Fruit fly (Drosophila melanogaster) whole organism, prepupa: ENCODE measurements around the gene Set1.

Source experiments
- CG10631 ChIP-seq: fragments of 200-800 bp; sonication (Bioruptor generic); optimal IDR thresholded peaks from 2 replicates; lab custom pipeline; 2016; ENCODE audit warnings: missing biosample characterization, missing genetic modification characterization
- CG11762 ChIP-seq: fragments of 200-800 bp; sonication (Bioruptor generic); optimal IDR thresholded peaks from 3 replicates; lab custom pipeline; 2016; ENCODE audit warnings: missing biosample characterization, missing genetic modification characterization; ENCODE audit not compliant: insufficient read depth
- CG32006 ChIP-seq: fragments of 200-800 bp; sonication (Bioruptor generic); optimal IDR thresholded peaks from 3 replicates; lab custom pipeline; 2017; ENCODE audit warnings: missing biosample characterization, mild to moderate bottlenecking, missing genetic modification characterization
- CG6163 ChIP-seq: fragments of 200-800 bp; sonication (Bioruptor generic); IDR thresholded peaks from 3 replicates; pipeline ENCODE4 v1.3.6; 2022; ENCODE audit warnings: missing biosample characterization, missing genetic modification characterization
- CG6276 ChIP-seq: fragments of 200-800 bp; sonication (Bioruptor generic); optimal IDR thresholded peaks from 2 replicates; lab custom pipeline; 2017; ENCODE audit warnings: missing biosample characterization, mild to moderate bottlenecking, missing genetic modification characterization
- CG6792 ChIP-seq: fragments of 200-800 bp; sonication (Bioruptor generic); optimal IDR thresholded peaks from 3 replicates; lab custom pipeline; 2016; ENCODE audit warnings: missing biosample characterization, missing genetic modification characterization
- CG9139 ChIP-seq: fragments of 200-800 bp; sonication (Bioruptor generic); optimal IDR thresholded peaks from 3 replicates; lab custom pipeline; 2017; ENCODE audit warnings: missing biosample characterization, mild to moderate bottlenecking, missing genetic modification characterization
- Ets21C ChIP-seq: fragments of 200-800 bp; sonication (Bioruptor generic); optimal IDR thresholded peaks from 3 replicates; lab custom pipeline; 2016; ENCODE audit warnings: missing biosample characterization, missing genetic modification characterization
- Ets96B ChIP-seq: fragments of 200-800 bp; optimal IDR thresholded peaks from 2 replicates; lab custom pipeline; 2019; ENCODE audit warnings: missing biosample characterization, mild to moderate bottlenecking, missing genetic modification characterization, moderate library complexity
- Hr39 ChIP-seq: fragments of 200-800 bp; sonication (Bioruptor generic); optimal IDR thresholded peaks from 2 replicates; lab custom pipeline; 2016; ENCODE audit warnings: missing biosample characterization, missing genetic modification characterization
- Hr4 ChIP-seq: fragments of 200-800 bp; sonication (Bioruptor generic); optimal IDR thresholded peaks from 3 replicates; lab custom pipeline; 2016; ENCODE audit warnings: missing biosample characterization, missing genetic modification characterization
- Met ChIP-seq: fragments of 200-800 bp; sonication (Bioruptor generic); optimal IDR thresholded peaks from 3 replicates; lab custom pipeline; 2016; ENCODE audit warnings: missing biosample characterization, missing genetic modification characterization
- OdsH ChIP-seq: fragments of 200-800 bp; sonication (Bioruptor generic); optimal IDR thresholded peaks from 3 replicates; lab custom pipeline; 2016; ENCODE audit warnings: missing biosample characterization, missing genetic modification characterization
- Smox ChIP-seq: fragments of 200-800 bp; sonication (Bioruptor generic); optimal IDR thresholded peaks from 3 replicates; lab custom pipeline; 2016; ENCODE audit warnings: missing biosample characterization, missing genetic modification characterization
- Sox14 ChIP-seq: fragments of 200-800 bp; sonication (Bioruptor generic); optimal IDR thresholded peaks from 3 replicates; lab custom pipeline; 2016; ENCODE audit warnings: missing biosample characterization, missing genetic modification characterization
- acj6 ChIP-seq: fragments of 200-800 bp; sonication (Bioruptor generic); optimal IDR thresholded peaks from 3 replicates; lab custom pipeline; 2016; ENCODE audit warnings: missing biosample characterization, missing genetic modification characterization
- dac ChIP-seq: fragments of 200-800 bp; sonication (Bioruptor generic); optimal IDR thresholded peaks from 2 replicates; lab custom pipeline; 2017; ENCODE audit warnings: missing biosample characterization, mild to moderate bottlenecking, missing genetic modification characterization
- eg ChIP-seq: fragments of 200-800 bp; sonication (Bioruptor generic); IDR thresholded peaks from 3 replicates; pipeline ENCODE4 v1.3.6; 2022; ENCODE audit warnings: missing biosample characterization, missing genetic modification characterization
- lz ChIP-seq: fragments of 200-800 bp; sonication (Bioruptor generic); optimal IDR thresholded peaks from 3 replicates; lab custom pipeline; 2016; ENCODE audit warnings: missing biosample characterization, missing genetic modification characterization
- net ChIP-seq: fragments of 200-800 bp; sonication (Bioruptor generic); optimal IDR thresholded peaks from 3 replicates; lab custom pipeline; 2016; ENCODE audit warnings: missing biosample characterization, missing genetic modification characterization
- salr ChIP-seq, 2 experiments: fragments of 200-800 bp; sonication (Bioruptor generic); optimal IDR thresholded peaks; 3 replicates each; lab custom pipeline; 2016 to 2018; ENCODE audit warnings: missing biosample characterization in 2 of 2, missing genetic modification characterization in 2 of 2, mild to moderate bottlenecking in 1 of 2
- spab ChIP-seq: fragments of 200-800 bp; sonication (Bioruptor generic); optimal IDR thresholded peaks from 2 replicates; lab custom pipeline; 2017; ENCODE audit warnings: missing biosample characterization, mild to moderate bottlenecking, missing genetic modification characterization, missing genetic modification reagents

Set1 gene

dm6 chr3L:25120499-25121101 lies 13.2 kb downstream of the Set1 start, which contains the start of gene UQCR-11 (continued):
- TF ChIP-seq CG6276 (GFP tag; lab: Kevin White, UChicago) (no peak), acj6 (GFP tag; lab: Kevin White, UChicago) (no peak), Sox14 (no peak)
- TF ChIP-seq, all 60 proteins: peak for 8

dm6 chr3L:25121183-25121860 lies 13.9 kb downstream of the Set1 start:
- no peak for TF ChIP-seq eg
- no peak for TF ChIP-seq Hr4 (GFP tag; lab: Kevin White, UChicago)
- TF ChIP-seq spab (GFP tag; lab: Kevin White, UChicago), result no peak
- no peak for TF ChIP-seq Met (GFP tag; lab: Kevin White, UChicago)
- TF ChIP-seq CG9139 (GFP tag; lab: Kevin White, UChicago), result no peak
- no peak for TF ChIP-seq Ets21C (GFP tag; lab: Kevin White, UChicago)
- no peak for TF ChIP-seq CG6163 (GFP tag; lab: Robert Waterston, UW)
- no peak for TF ChIP-seq Hr39 (GFP tag; lab: Kevin White, UChicago)
- no peak for TF ChIP-seq CG6792 (GFP tag; lab: Kevin White, UChicago)
- no peak for TF ChIP-seq dac (GFP tag; lab: Kevin White, UChicago)
- TF ChIP-seq Smox (GFP tag; lab: Kevin White, UChicago), result no peak
- no peak for TF ChIP-seq CG32006

dm6 chr3L:25150231-25150630 lies 42.8 kb downstream of the Set1 start:
- TF ChIP-seq OdsH (GFP tag; lab: Kevin White, UChicago) (no peak), salr (GFP tag; optimal IDR thresholded peaks at IDR 0.05; lab: Kevin White, UChicago) (no peak), CG11762 (GFP tag; lab: Kevin White, UChicago) (no peak), net (GFP tag; lab: Kevin White, UChicago) (no peak), lz (GFP tag; lab: Kevin White, UChicago) (no peak), CG10631 (no peak), Ets96B (tag; lab: Kevin White, UChicago) (no peak)
